Worm (Caenorhabditis elegans) whole organism, L4/young adult: ENCODE measurements around the gene Y39A1A.27.

Experiments
- dao-5 ChIP-seq: sonication (generic microtip); optimal IDR thresholded peaks from 2 replicates; lab custom pipeline; 2016; ENCODE audit warnings: missing genotype, missing genetic modification characterization, moderate library complexity, missing compliant biosample characterization
- him-1 ChIP-seq: sonication (generic microtip); optimal IDR thresholded peaks from 2 replicates; lab custom pipeline; 2016; ENCODE audit warnings: missing genotype, missing genetic modification reagents, missing genetic modification characterization, missing compliant biosample characterization

DNA sequence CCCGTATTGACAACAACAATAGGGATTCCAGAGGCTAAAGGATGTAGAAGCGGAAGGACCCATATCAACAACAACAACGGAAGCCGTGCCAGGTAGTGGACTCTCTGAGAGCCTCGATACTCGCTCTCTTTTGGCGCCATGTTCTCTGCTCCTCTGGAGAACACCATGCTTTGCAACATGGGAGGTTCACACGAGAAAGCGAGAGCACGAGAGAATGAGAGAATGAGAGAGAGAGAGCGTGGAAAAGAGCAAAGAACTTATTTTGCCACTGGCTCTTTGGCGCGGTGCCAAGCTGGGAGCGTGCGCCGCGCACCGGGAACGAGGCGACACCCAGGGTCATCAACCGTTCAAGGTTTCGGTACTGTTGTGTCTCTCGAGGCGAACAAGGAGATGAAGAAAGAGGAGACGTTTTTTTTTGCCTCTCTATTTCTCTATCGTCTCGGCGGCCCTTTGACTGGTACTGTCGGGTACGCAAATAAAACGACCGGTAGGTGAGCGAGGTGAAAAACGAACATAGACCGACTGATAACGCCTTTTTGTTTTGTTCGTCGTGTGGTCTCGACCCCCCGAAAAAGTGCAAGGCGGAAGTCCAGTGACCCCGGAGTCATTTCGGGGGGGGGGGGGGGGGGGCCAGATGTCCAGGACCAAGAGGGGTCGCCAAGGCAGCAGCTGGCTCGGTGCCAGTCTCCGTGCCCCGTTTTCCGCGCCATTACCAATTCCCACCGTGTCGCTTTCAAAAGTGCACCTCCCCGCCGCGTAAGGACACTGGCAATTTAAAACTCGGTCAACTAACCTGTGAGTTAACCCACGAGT, 6.0 kb upstream of the Y39A1A.27 start, which contains the start of gene Y39A1A.10:
- TF ChIP-seq dao-5 (tag; lab: Kevin White, UChicago) (no peak), him-1 (tag; lab: Kevin White, UChicago) (no peak)
